Fruit fly (Drosophila melanogaster) Kc167 (cell line): ENCODE results near the gene PpD6.

Experiments used
- Myc ChIP-seq: fragments of >200 bp; optimal IDR thresholded peaks from 2 replicates; lab custom pipeline; 2017; ENCODE audit warnings: missing external identifiers
- h ChIP-seq: fragments of >200 bp; optimal IDR thresholded peaks from 3 replicates; lab custom pipeline; 2018; ENCODE audit warnings: missing external identifiers
- insv ChIP-seq: fragments of >200 bp; optimal IDR thresholded peaks from 3 replicates; lab custom pipeline; 2018; ENCODE audit warnings: missing external identifiers
- psq ChIP-seq: fragments of >200 bp; optimal IDR thresholded peaks from 2 replicates; lab custom pipeline; 2017; ENCODE audit warnings: missing external identifiers
- ttk ChIP-seq: sonication (Bioruptor generic); optimal IDR thresholded peaks from 2 replicates; lab custom pipeline; 2017; ENCODE audit warnings: missing external identifiers

DNA sequence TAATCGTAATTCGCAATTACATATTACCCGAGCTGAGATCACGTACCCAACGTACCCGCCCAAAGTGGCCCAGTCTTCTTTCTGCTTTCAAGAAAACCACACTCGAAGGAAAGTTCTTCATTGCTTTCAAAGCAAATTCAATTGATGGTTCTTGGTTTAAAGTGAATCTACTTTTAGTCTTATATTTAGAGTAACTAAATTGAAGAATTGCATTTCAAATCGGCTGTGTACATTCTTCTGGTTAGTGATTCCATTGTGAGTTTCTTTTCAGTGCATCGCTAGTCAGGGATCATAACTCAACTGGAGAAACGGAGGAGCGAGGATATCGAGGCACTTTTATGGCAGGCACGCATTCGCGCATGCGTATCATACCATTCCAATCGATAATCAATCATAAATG, 42.2 kb downstream of the PpD6 start:
- TF ChIP-seq insv (lab: Kevin White, UChicago) (no peak), h (lab: Kevin White, UChicago) (no peak), psq (lab: Kevin White, UChicago) (no peak), ttk (lab: Kevin White, UChicago) (no peak), Myc (no peak)
